Worm (Caenorhabditis elegans) whole organism, midembryonic: ENCODE results near the gene set-17.

Experiments used
- T22C8.4 ChIP-seq: fragments of 200-800 bp; sonication (Bioruptor generic); IDR thresholded peaks from 2 replicates; pipeline ENCODE4 v1.3.6; 2022; ENCODE audit warnings: missing genetic modification characterization, missing compliant biosample characterization
- cog-1 ChIP-seq: sonication (generic microtip); optimal IDR thresholded peaks from 2 replicates; lab custom pipeline; 2016; ENCODE audit warnings: missing genetic modification characterization, missing compliant biosample characterization
- flt-1 ChIP-seq: fragments of 200-800 bp; sonication (Bioruptor generic); IDR thresholded peaks from 2 replicates; pipeline ENCODE4 v1.3.6; 2022; ENCODE audit warnings: missing genetic modification characterization, missing compliant biosample characterization
- klf-2 ChIP-seq: fragments of 200-800 bp; sonication (Bioruptor generic); conservative IDR thresholded peaks from 2 replicates; pipeline ENCODE4 v1.3.6; 2022; ENCODE audit warnings: missing genetic modification reagents, missing genetic modification characterization, missing compliant biosample characterization
- med-1 ChIP-seq: sonication (generic microtip); optimal IDR thresholded peaks from 2 replicates; lab custom pipeline; 2017; ENCODE audit warnings: missing genetic modification characterization, mild to moderate bottlenecking, missing compliant biosample characterization, antibody characterized with exemption, missing genetic modification reagents; ENCODE audit not compliant: insufficient read depth
- ref-1 ChIP-seq: fragments of 200-800 bp; sonication (Bioruptor generic); conservative IDR thresholded peaks from 2 replicates; pipeline ENCODE4 v1.3.6; 2022; ENCODE audit warnings: missing genetic modification reagents, missing genetic modification characterization, missing compliant biosample characterization
- tab-1 ChIP-seq: fragments of 200-800 bp; sonication (Bioruptor generic); IDR thresholded peaks from 2 replicates; pipeline ENCODE4 v1.3.6; 2022; ENCODE audit warnings: missing genetic modification characterization, missing compliant biosample characterization
- ztf-23 ChIP-seq: fragments of 200-800 bp; sonication (Bioruptor generic); IDR thresholded peaks from 2 replicates; pipeline ENCODE4 v1.3.6; 2022; ENCODE audit warnings: missing genetic modification reagents, missing genetic modification characterization, missing compliant biosample characterization
- ztf-29 ChIP-seq: fragments of 200-800 bp; sonication (Bioruptor generic); IDR thresholded peaks from 2 replicates; pipeline ENCODE4 v1.3.6; 2022; ENCODE audit warnings: missing genetic modification reagents, missing genetic modification characterization, missing compliant biosample characterization

DNA sequence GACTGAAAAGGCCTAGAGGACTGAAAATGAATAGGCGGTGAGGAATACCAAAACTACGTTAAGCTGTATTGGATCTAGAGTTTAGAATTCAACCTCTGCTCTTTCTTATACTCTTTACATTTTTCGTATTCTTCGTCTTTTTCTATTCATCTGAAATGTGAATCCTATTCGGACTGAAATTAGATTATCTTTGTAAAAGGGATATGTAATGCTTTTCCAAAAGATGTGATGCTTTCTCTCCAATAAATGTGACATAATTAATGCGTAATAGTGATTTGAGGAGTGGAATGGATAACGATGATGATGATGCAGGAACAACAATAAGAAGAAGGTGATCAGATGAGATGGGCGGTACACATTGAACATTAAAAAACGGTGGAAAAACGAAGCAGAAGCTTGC, 8.4 kb upstream of the set-17 start:
- no peak for TF ChIP-seq cog-1 (tag; lab: Kevin White, UChicago)
- no peak for TF ChIP-seq flt-1
- TF ChIP-seq ref-1 (GFP tag; lab: Robert Waterston, UW) = no peak
- TF ChIP-seq ztf-23 (GFP tag; lab: Robert Waterston, UW) = no peak
- no peak for TF ChIP-seq med-1 (GFP tag; lab: Kevin White, UChicago)
- TF ChIP-seq tab-1 (GFP tag; lab: Robert Waterston, UW) = no peak
- no peak for TF ChIP-seq klf-2 (GFP tag; lab: Robert Waterston, UW)
- no peak for TF ChIP-seq ztf-29 (GFP tag; lab: Robert Waterston, UW)
- TF ChIP-seq T22C8.4 (GFP tag; lab: Robert Waterston, UW) = no peak
